Fruit fly (Drosophila melanogaster) whole organism, pupa: ENCODE measurements around the gene CG9616.

ENCODE experiments used
- CG10348 ChIP-seq: fragments of 200-800 bp; sonication (Bioruptor generic); IDR thresholded peaks from 2 replicates; pipeline ENCODE4 v1.3.6; 2022; ENCODE audit warnings: missing biosample characterization, missing genetic modification characterization
- CG12605 ChIP-seq: fragments of 200-800 bp; sonication (Bioruptor generic); IDR thresholded peaks from 2 replicates; pipeline ENCODE4 v1.3.6; 2022; ENCODE audit warnings: missing biosample characterization, missing genetic modification characterization
- CG13204 ChIP-seq: fragments of 200-800 bp; sonication (Bioruptor generic); optimal IDR thresholded peaks from 2 replicates; lab custom pipeline; 2018; ENCODE audit warnings: missing biosample characterization, mild to moderate bottlenecking, missing genetic modification characterization, moderate library complexity
- CG14655 ChIP-seq: fragments of 200-800 bp; sonication (Bioruptor generic); optimal IDR thresholded peaks from 3 replicates; lab custom pipeline; 2017; ENCODE audit warnings: mild to moderate bottlenecking, missing biosample characterization, missing genetic modification reagents, missing genetic modification characterization
- CG15710 ChIP-seq: fragments of 200-800 bp; sonication (Bioruptor generic); optimal IDR thresholded peaks from 2 replicates; lab custom pipeline; 2018; ENCODE audit warnings: missing biosample characterization, mild to moderate bottlenecking, missing genetic modification characterization, moderate library complexity
- CG17806 ChIP-seq: fragments of 200-800 bp; sonication (Bioruptor generic); optimal IDR thresholded peaks from 2 replicates; lab custom pipeline; 2018; ENCODE audit warnings: missing biosample characterization, mild to moderate bottlenecking, missing genetic modification characterization, moderate library complexity
- CG32121 ChIP-seq: fragments of 200-800 bp; sonication (Bioruptor generic); IDR thresholded peaks from 2 replicates; pipeline ENCODE4 v1.3.6; 2022; ENCODE audit warnings: missing biosample characterization, missing genetic modification characterization
- CG34367 ChIP-seq: fragments of 200-800 bp; sonication (Bioruptor generic); optimal IDR thresholded peaks from 2 replicates; lab custom pipeline; 2018; ENCODE audit warnings: missing biosample characterization, mild to moderate bottlenecking, missing genetic modification characterization
- CG4496 ChIP-seq: fragments of 200-800 bp; sonication (Bioruptor generic); IDR thresholded peaks from 3 replicates; pipeline ENCODE4 v1.3.6; 2022; ENCODE audit warnings: missing biosample characterization, missing genetic modification characterization
- CG8159 ChIP-seq: fragments of 200-800 bp; sonication (Bioruptor generic); optimal IDR thresholded peaks from 3 replicates; lab custom pipeline; 2018; ENCODE audit warnings: missing biosample characterization, mild to moderate bottlenecking, missing genetic modification characterization, moderate library complexity
- CG8301 ChIP-seq: fragments of 200-800 bp; sonication (Bioruptor generic); optimal IDR thresholded peaks from 2 replicates; lab custom pipeline; 2018; ENCODE audit warnings: missing biosample characterization, mild to moderate bottlenecking, missing genetic modification characterization
- CG9948 ChIP-seq: fragments of 200-800 bp; sonication (Bioruptor generic); optimal IDR thresholded peaks from 2 replicates; lab custom pipeline; 2018; ENCODE audit warnings: missing biosample characterization, mild to moderate bottlenecking, missing genetic modification characterization, moderate library complexity
- D1 ChIP-seq: fragments of 200-800 bp; sonication (Bioruptor generic); optimal IDR thresholded peaks from 2 replicates; lab custom pipeline; 2018; ENCODE audit warnings: missing biosample characterization, mild to moderate bottlenecking, missing genetic modification characterization, moderate library complexity
- EcR ChIP-seq: fragments of 200-800 bp; sonication (Bioruptor generic); optimal IDR thresholded peaks from 3 replicates; lab custom pipeline; 2019; ENCODE audit warnings: missing biosample characterization, missing genetic modification characterization, mild to moderate bottlenecking, moderate library complexity, missing genetic modification reagents
- Ets98B ChIP-seq: fragments of 200-800 bp; sonication (Bioruptor generic); IDR thresholded peaks from 2 replicates; pipeline ENCODE4 v1.3.6; 2022; ENCODE audit warnings: missing biosample characterization, missing genetic modification characterization
- Pif1A ChIP-seq: fragments of 200-800 bp; sonication (Bioruptor generic); optimal IDR thresholded peaks from 3 replicates; lab custom pipeline; 2016; ENCODE audit warnings: missing biosample characterization, missing genetic modification characterization
- Pif1B ChIP-seq: fragments of 200-800 bp; sonication (Bioruptor generic); optimal IDR thresholded peaks from 3 replicates; lab custom pipeline; 2016; ENCODE audit warnings: missing biosample characterization, missing genetic modification characterization
- Snoo ChIP-seq: fragments of 200-800 bp; sonication (Bioruptor generic); optimal IDR thresholded peaks from 3 replicates; lab custom pipeline; 2017; ENCODE audit warnings: missing biosample characterization, mild to moderate bottlenecking, missing genetic modification characterization, inconsistent platforms
- fd96Ca ChIP-seq: fragments of 200-800 bp; sonication (Bioruptor generic); IDR thresholded peaks from 3 replicates; pipeline ENCODE4 v1.3.6; 2022; ENCODE audit warnings: missing biosample characterization, missing genetic modification characterization
- gl ChIP-seq: fragments of 200-800 bp; sonication (Bioruptor generic); optimal IDR thresholded peaks from 2 replicates; lab custom pipeline; 2018; ENCODE audit warnings: missing biosample characterization, mild to moderate bottlenecking, missing genetic modification characterization
- rn ChIP-seq: fragments of 200-800 bp; sonication (Bioruptor generic); IDR thresholded peaks from 2 replicates; pipeline ENCODE4 v1.3.6; 2022; ENCODE audit warnings: missing biosample characterization, missing genetic modification characterization

The CG9616 gene

dm6 chr3R:14284422-14284760 lies 39.1 kb upstream of the CG9616 start:
- no peak for TF ChIP-seq Snoo (tag; lab: Kevin White, UChicago)
- no peak for TF ChIP-seq CG17806 (tag; lab: Kevin White, UChicago)
- TF ChIP-seq fd96Ca (GFP tag; lab: Robert Waterston, UW) = no peak
- TF ChIP-seq Pif1A (GFP tag; lab: Kevin White, UChicago) = no peak
- TF ChIP-seq CG15710 (tag; lab: Kevin White, UChicago) = no peak
- TF ChIP-seq CG12605 (GFP tag; lab: Robert Waterston, UW) = no peak
- no peak for TF ChIP-seq CG10348 (GFP tag; lab: Robert Waterston, UW)
- no peak for TF ChIP-seq CG13204 (GFP tag; lab: Kevin White, UChicago)
- no peak for TF ChIP-seq D1
- TF ChIP-seq CG14655 (GFP tag; lab: Kevin White, UChicago) = no peak
- no peak for TF ChIP-seq rn
- no peak for TF ChIP-seq Ets98B (GFP tag; lab: Robert Waterston, UW)
- TF ChIP-seq CG32121 (GFP tag; lab: Robert Waterston, UW) = no peak
- TF ChIP-seq CG9948 (tag; lab: Kevin White, UChicago) = no peak
- TF ChIP-seq EcR = no peak
- no peak for TF ChIP-seq gl (tag; lab: Kevin White, UChicago)
- no peak for TF ChIP-seq CG34367 (tag; lab: Kevin White, UChicago)
- TF ChIP-seq CG4496 (GFP tag; lab: Robert Waterston, UW) = no peak
- TF ChIP-seq Pif1B (GFP tag; lab: Kevin White, UChicago) = no peak
- no peak for TF ChIP-seq CG8301 (tag; lab: Kevin White, UChicago)

- no peak for TF ChIP-seq CG4496 (GFP tag; lab: Robert Waterston, UW)
- TF ChIP-seq CG15710 (tag; lab: Kevin White, UChicago) = peak; percentile 96
- TF ChIP-seq EcR = peak; percentile 3
- TF ChIP-seq CG12605 (GFP tag; lab: Robert Waterston, UW) = no peak
- peak; percentile 95 for TF ChIP-seq CG17806 (tag; lab: Kevin White, UChicago)
- no peak for TF ChIP-seq Ets98B (GFP tag; lab: Robert Waterston, UW)
- peak; percentile 96 for TF ChIP-seq CG8159 (tag; lab: Kevin White, UChicago)
- TF ChIP-seq CG13204 (GFP tag; lab: Kevin White, UChicago) = peak; percentile 81
- peak; percentile 95 for TF ChIP-seq D1
- TF ChIP-seq Pif1B (GFP tag; lab: Kevin White, UChicago) = peak; percentile 94
- TF ChIP-seq Snoo (tag; lab: Kevin White, UChicago) = peak; percentile 98
- TF ChIP-seq Pif1A (GFP tag; lab: Kevin White, UChicago) = peak; percentile 93
- no peak for TF ChIP-seq rn
- TF ChIP-seq CG10348 (GFP tag; lab: Robert Waterston, UW) = no peak
- TF ChIP-seq CG9948 (tag; lab: Kevin White, UChicago) = peak; percentile 97
- peak; percentile 96 for TF ChIP-seq CG34367 (tag; lab: Kevin White, UChicago)
- peak; percentile 87 for TF ChIP-seq gl (tag; lab: Kevin White, UChicago)
- peak; percentile 97 for TF ChIP-seq CG14655 (GFP tag; lab: Kevin White, UChicago)
- no peak for TF ChIP-seq CG32121 (GFP tag; lab: Robert Waterston, UW)
- peak; percentile 98 for TF ChIP-seq CG8301 (tag; lab: Kevin White, UChicago)
- no peak for TF ChIP-seq fd96Ca (GFP tag; lab: Robert Waterston, UW)
Observed at dm6 chr3R:14283754-14284421, 38.6 kb upstream of the CG9616 start.

DNA sequence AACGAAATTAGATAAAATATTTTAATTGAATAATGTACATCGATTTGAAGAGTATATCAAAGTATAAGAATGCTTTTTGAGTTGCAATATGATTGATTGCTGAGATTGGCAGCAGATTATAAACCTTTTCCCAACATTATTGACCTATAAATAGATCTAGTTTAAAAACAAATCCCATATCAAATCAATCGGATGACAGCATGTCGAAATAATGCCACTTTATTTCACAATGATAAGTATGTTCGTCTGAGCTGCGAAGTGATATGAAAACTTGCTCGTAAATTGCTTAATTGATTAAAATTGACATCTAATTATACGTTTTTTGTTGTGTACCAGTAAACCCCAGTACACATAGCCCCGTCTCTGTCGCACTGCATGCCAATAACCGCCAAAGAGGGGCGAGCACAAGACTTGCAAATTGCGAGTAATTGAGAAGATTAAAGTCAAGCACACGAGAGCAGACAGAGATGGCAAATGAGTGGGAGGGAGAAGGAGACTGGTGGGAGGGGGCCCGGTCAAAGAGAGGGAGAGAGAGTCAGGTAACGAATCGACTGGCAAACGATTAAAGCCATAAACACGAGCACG lies 37.9 kb upstream of the CG9616 start:
- TF ChIP-seq CG8301 (tag; lab: Kevin White, UChicago) (peak; percentile 63), rn (no peak), CG15710 (tag; lab: Kevin White, UChicago) (peak; percentile 47), gl (tag; lab: Kevin White, UChicago) (no peak), CG14655 (GFP tag; lab: Kevin White, UChicago) (peak; percentile 75), CG12605 (GFP tag; lab: Robert Waterston, UW) (no peak), Ets98B (GFP tag; lab: Robert Waterston, UW) (no peak), CG17806 (tag; lab: Kevin White, UChicago) (peak; percentile 18), CG32121 (GFP tag; lab: Robert Waterston, UW) (no peak), Pif1B (GFP tag; lab: Kevin White, UChicago) (no peak), fd96Ca (GFP tag; lab: Robert Waterston, UW) (no peak), CG10348 (GFP tag; lab: Robert Waterston, UW) (no peak), CG13204 (GFP tag; lab: Kevin White, UChicago) (no peak), D1 (no peak), CG8159 (tag; lab: Kevin White, UChicago) (peak; percentile 57), CG34367 (tag; lab: Kevin White, UChicago) (peak; percentile 37), Pif1A (GFP tag; lab: Kevin White, UChicago) (peak; percentile 28), CG4496 (GFP tag; lab: Robert Waterston, UW) (no peak), EcR (peak; percentile 67), Snoo (tag; lab: Kevin White, UChicago) (peak; percentile 68), CG9948 (tag; lab: Kevin White, UChicago) (peak; percentile 77)

DNA sequence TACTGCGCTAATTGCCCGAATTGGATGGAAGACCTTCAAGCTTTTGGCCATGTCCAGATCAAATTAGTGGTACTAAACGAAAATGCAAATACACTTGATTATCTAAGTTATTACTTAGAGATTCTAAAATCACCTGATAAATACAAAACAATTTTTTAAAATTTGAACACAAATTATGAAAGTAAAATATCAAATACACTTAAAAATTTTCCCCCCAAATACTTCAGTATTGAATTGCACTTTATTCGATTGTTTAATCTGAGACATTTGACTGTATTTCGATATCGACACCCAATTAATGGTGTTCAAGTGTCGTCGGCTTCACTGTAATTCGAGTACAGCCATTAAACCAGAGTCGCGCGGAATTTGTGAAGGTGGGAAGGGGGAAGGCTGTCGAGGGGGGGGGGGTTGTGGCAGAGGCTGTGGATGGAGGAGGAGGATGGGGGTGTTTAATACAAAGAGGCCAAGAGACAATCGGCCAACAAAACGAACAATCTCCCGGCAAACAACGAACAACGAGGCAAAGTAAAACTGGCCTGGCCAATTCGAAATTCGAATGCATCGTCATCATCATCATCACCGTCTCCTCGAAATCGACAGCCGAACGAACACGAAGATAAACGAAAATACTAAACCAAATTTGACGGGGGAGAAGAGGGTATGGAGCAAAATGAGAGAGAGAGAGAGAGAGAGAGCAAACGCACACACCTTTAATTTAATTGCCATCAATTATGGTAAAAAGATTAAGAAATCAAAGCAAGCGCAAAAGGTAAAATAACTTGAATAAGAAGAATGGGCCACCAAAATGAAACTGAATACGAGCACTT lies 37.2 kb upstream of the CG9616 start:
- no peak for TF ChIP-seq CG32121 (GFP tag; lab: Robert Waterston, UW)
- peak; percentile 11 for TF ChIP-seq D1
- no peak for TF ChIP-seq fd96Ca (GFP tag; lab: Robert Waterston, UW)
- 0 out of 2 replicates have a peak, but pooled peaks have one; percentile 17 for TF ChIP-seq CG12605 (GFP tag; lab: Robert Waterston, UW)
- peak; percentile 23 for TF ChIP-seq CG13204 (GFP tag; lab: Kevin White, UChicago)
- peak; percentile 34; the same call in 2 of the 3 replicates for TF ChIP-seq CG4496 (GFP tag; lab: Robert Waterston, UW)
- TF ChIP-seq Ets98B (GFP tag; lab: Robert Waterston, UW) = peak; percentile 45; the same call in 1 of the 2 replicates
- TF ChIP-seq, all 21 proteins: peak for 5
